Worm (Caenorhabditis elegans): ENCODE measurements around the gene F09E5.11.

The F09E5.11 gene

DNA sequence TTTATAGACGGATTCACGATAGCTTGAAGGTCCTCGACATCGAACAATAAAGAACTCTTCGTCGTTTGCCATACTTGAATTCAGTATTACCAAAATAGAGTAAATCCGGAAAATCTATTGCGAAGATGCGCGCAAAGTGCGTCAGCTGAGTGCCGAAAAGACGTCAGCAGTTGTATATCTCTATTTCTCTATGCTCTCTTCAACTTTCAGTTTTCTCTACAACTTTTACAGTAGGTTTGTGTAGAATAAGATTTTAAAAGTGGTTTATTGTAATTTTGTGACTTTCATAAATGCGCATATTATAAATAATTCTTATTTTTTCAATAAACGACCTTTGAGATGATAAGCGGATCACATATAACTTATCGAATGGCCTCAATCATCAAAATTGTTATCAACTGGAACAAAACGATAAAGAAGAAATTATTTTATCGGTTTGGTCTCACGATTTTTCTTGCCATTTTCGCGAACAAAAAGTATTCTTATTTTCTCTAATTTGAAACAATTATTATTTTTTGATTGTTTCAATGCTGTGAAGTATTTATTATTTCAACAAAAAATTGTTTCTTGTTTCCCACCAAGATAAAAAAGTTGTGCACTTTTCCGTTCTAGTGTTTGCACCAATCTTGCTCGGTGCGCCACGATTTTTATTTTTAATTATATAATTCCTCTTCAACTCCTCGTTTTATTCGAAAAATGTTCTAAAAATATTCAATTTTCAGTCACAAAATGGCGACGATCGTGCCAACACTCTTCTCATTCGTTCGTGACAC, 15.5 kb upstream of the F09E5.11 start, which contains the start of the genes agt-2 and F09E5.3 (continued):
- TF ChIP-seq pag-3 (tag; optimal IDR thresholded peaks at IDR 0.05; ENCODE audit: borderline replicate concordance, insufficient read depth) = no peak
- TF ChIP-seq snpc-4 (tag; optimal IDR thresholded peaks at IDR 0.05) = peak; percentile 89
- peak; percentile 28 for TF ChIP-seq mef-2 (tag; optimal IDR thresholded peaks at IDR 0.05)
- TF ChIP-seq unc-130 (tag; optimal IDR thresholded peaks at IDR 0.05) = peak; percentile 95
- TF ChIP-seq efl-1 (optimal IDR thresholded peaks at IDR 0.05) = peak; percentile 91 to 94
- peak; percentile 88 to 99 for TF ChIP-seq efl-1 (GFP tag; optimal IDR thresholded peaks at IDR 0.05 in 1 of 2)
- TF ChIP-seq ets-5 (GFP tag; IDR thresholded peaks at IDR 0.05) = no peak
- TF ChIP-seq ceh-8 (GFP tag; optimal IDR thresholded peaks at IDR 0.05) = peak; percentile 85
- peak; percentile 95 for TF ChIP-seq nhr-20 (tag; optimal IDR thresholded peaks at IDR 0.05)
- peak; percentile 91 for TF ChIP-seq nhr-90 (tag; optimal IDR thresholded peaks at IDR 0.05; ENCODE audit: poor library complexity)
- no peak for TF ChIP-seq nhr-76 (tag; optimal IDR thresholded peaks at IDR 0.05)
- TF ChIP-seq fkh-4 (tag; optimal IDR thresholded peaks at IDR 0.05; ENCODE audit: borderline replicate concordance) = peak; percentile 13
- TF ChIP-seq fos-1 (tag; optimal IDR thresholded peaks at IDR 0.05) = peak; percentile 89
- TF ChIP-seq lin-35 (GFP tag; optimal IDR thresholded peaks at IDR 0.05) = peak; percentile 93
- peak; percentile 91 for TF ChIP-seq irx-1 (tag; optimal IDR thresholded peaks at IDR 0.05)
- TF ChIP-seq egl-13 (tag; optimal IDR thresholded peaks at IDR 0.05) = peak; percentile 84
- TF ChIP-seq C04F5.9 (tag; optimal IDR thresholded peaks at IDR 0.05) = peak; percentile 81
- peak; percentile 92 to 95 (median 93) for TF ChIP-seq ceh-82 (tag; optimal IDR thresholded peaks at IDR 0.05)
- TF ChIP-seq lsy-2 (tag; optimal IDR thresholded peaks at IDR 0.05) = peak; percentile 95 to 97
- TF ChIP-seq lin-13 (GFP tag; optimal IDR thresholded peaks at IDR 0.05) = peak; percentile 88
- TF ChIP-seq fkh-8 (tag; optimal IDR thresholded peaks at IDR 0.05) = peak; percentile 92
- TF ChIP-seq ama-1 (optimal IDR thresholded peaks at IDR 0.05) = peak; percentile 86
- TF ChIP-seq pax-3 (tag; optimal IDR thresholded peaks at IDR 0.05) = peak; percentile 83
- TF ChIP-seq nhr-71 (tag; optimal IDR thresholded peaks at IDR 0.05) = peak; percentile 97
- TF ChIP-seq egl-27 (tag; optimal IDR thresholded peaks at IDR 0.05) = peak; percentile 1 to 14
- TF ChIP-seq ceh-63 (GFP tag; optimal IDR thresholded peaks at IDR 0.05) = no peak
- peak; percentile 82 for TF ChIP-seq lin-15B (tag; optimal IDR thresholded peaks at IDR 0.05)
- peak; percentile 86 for TF ChIP-seq isw-1 (GFP tag; IDR thresholded peaks at IDR 0.05)
- no peak for TF ChIP-seq hlh-4 (tag; optimal IDR thresholded peaks at IDR 0.05)
- peak; percentile 96 for TF ChIP-seq swsn-7 (tag; optimal IDR thresholded peaks at IDR 0.05)
- TF ChIP-seq rnt-1 (tag; optimal IDR thresholded peaks at IDR 0.05) = peak; percentile 96
- TF ChIP-seq unc-98 (GFP tag; IDR thresholded peaks at IDR 0.05) = no peak
- TF ChIP-seq ces-1 (GFP tag; optimal IDR thresholded peaks at IDR 0.05) = no peak

- TF ChIP-seq nhr-11 (tag; optimal IDR thresholded peaks at IDR 0.05) (no peak), hlh-17 (GFP tag; optimal IDR thresholded peaks at IDR 0.05; ENCODE audit: borderline replicate concordance) (no peak), pag-3 (tag; optimal IDR thresholded peaks at IDR 0.05; ENCODE audit: borderline replicate concordance, insufficient read depth) (no peak), C04F5.9 (tag; optimal IDR thresholded peaks at IDR 0.05) (no peak), aha-1 (tag; optimal IDR thresholded peaks at IDR 0.05) (no peak), C16A3.4 (tag; optimal IDR thresholded peaks at IDR 0.05) (no peak), grh-1 (GFP tag; IDR thresholded peaks at IDR 0.05) (no peak), efl-1 (optimal IDR thresholded peaks at IDR 0.05) (no peak), efl-1 (GFP tag; optimal IDR thresholded peaks at IDR 0.05 in 1 of 2) (no peak), ceh-82 (tag; optimal IDR thresholded peaks at IDR 0.05) (no peak), fos-1 (tag; optimal IDR thresholded peaks at IDR 0.05) (no peak), rnt-1 (tag; optimal IDR thresholded peaks at IDR 0.05) (no peak), lin-35 (GFP tag; optimal IDR thresholded peaks at IDR 0.05) (no peak)
Measured at ce11 chrII:5370641-5371040, 12.7 kb upstream of the F09E5.11 start, which contains the start of gene F09E5.12. TSS of gene F09E5.12 (minus strand) at chrII:5370741.
